Fruit fly (Drosophila melanogaster): Measurements from ENCODE around the gene mub.

The mub gene

dm6 chr3L:21841079-21841478 is 3.5 kb upstream of the mub start, which contains the start of gene P5CDh1 (continued):
- TF ChIP-seq CG3847 (GFP tag; IDR thresholded peaks at IDR 0.05) = peak; percentile 74
- TF ChIP-seq vvl (GFP tag; IDR thresholded peaks at IDR 0.05) = peak; percentile 52
- no peak for TF ChIP-seq CG14441 (GFP tag; IDR thresholded peaks at IDR 0.05)
- TF ChIP-seq CG9609 (GFP tag; optimal IDR thresholded peaks at IDR 0.05) = peak; percentile 45
- TF ChIP-seq ERR (GFP tag; optimal IDR thresholded peaks at IDR 0.05) = no peak
- TF ChIP-seq CG1233 (GFP tag; optimal IDR thresholded peaks at IDR 0.05) = peak; percentile 6
- no peak for TF ChIP-seq CG1832 (GFP tag; optimal IDR thresholded peaks at IDR 0.05)
- TF ChIP-seq MESR4 (GFP tag; optimal IDR thresholded peaks at IDR 0.05) = peak; percentile 35
- TF ChIP-seq CG12659 (GFP tag; optimal IDR thresholded peaks at IDR 0.05) = peak; percentile 63
- TF ChIP-seq ato (GFP tag; IDR thresholded peaks at IDR 0.05; ENCODE audit: partially characterized antibody) = peak; percentile 91
- peak; percentile 18 for TF ChIP-seq luna (GFP tag; optimal IDR thresholded peaks at IDR 0.05)
- TF ChIP-seq yki (optimal IDR thresholded peaks at IDR 0.05) = no peak
- no peak for TF ChIP-seq Tbp (GFP tag; optimal IDR thresholded peaks at IDR 0.05)
- TF ChIP-seq CG2120 (GFP tag; optimal IDR thresholded peaks at IDR 0.05) = peak; percentile 55
- peak; percentile 91 for TF ChIP-seq unc-4 (GFP tag; IDR thresholded peaks at IDR 0.05; ENCODE audit: partially characterized antibody)
- peak; percentile 52 for TF ChIP-seq CG12769 (tag; optimal IDR thresholded peaks at IDR 0.05)
- TF ChIP-seq Pdp1 (GFP tag; optimal IDR thresholded peaks at IDR 0.05) = peak in 1 of 2 experiments; percentile 97
- peak; percentile 24 for TF ChIP-seq CG2712 (tag; optimal IDR thresholded peaks at IDR 0.05)
- no peak for TF ChIP-seq zf30C (GFP tag; optimal IDR thresholded peaks at IDR 0.05)
- peak; percentile 15 for TF ChIP-seq CG12942 (GFP tag; optimal IDR thresholded peaks at IDR 0.05)
- TF ChIP-seq CG11456 (GFP tag; IDR thresholded peaks at IDR 0.05) = peak; percentile 67; the same call in 2 of the 3 replicates
- TF ChIP-seq CG9817 (tag; optimal IDR thresholded peaks at IDR 0.05) = peak; percentile 37
- TF ChIP-seq ranshi (GFP tag; IDR thresholded peaks at IDR 0.05) = peak; percentile 15; the same call in 1 of the 2 replicates
- TF ChIP-seq CG7372 (GFP tag; IDR thresholded peaks at IDR 0.05) = no peak
- TF ChIP-seq CG18011 (GFP tag; optimal IDR thresholded peaks at IDR 0.05) = no peak
- peak; percentile 22 for TF ChIP-seq sens (GFP tag)
- TF ChIP-seq az2 (GFP tag; optimal IDR thresholded peaks at IDR 0.05) = no peak
- peak; percentile 76 for TF ChIP-seq CG9932 (GFP tag; IDR thresholded peaks at IDR 0.05)
- peak; percentile 8 for TF ChIP-seq Mad (GFP tag; optimal IDR thresholded peaks at IDR 0.05)
- no peak for TF ChIP-seq croc (GFP tag; conservative IDR thresholded peaks at IDR 0.05)
- peak; percentile 87 for TF ChIP-seq HLH4C (GFP tag; IDR thresholded peaks at IDR 0.05; ENCODE audit: partially characterized antibody)
- TF ChIP-seq CG2889 (GFP tag; IDR thresholded peaks at IDR 0.05) = 0 out of 3 replicates have a peak, but pooled peaks have one; percentile 39
- TF ChIP-seq h (optimal IDR thresholded peaks at IDR 0.05) = no peak
- peak; percentile 78 for TF ChIP-seq CG15514 (GFP tag; optimal IDR thresholded peaks at IDR 0.05)
- peak; percentile 37 for TF ChIP-seq CHES-1-like (GFP tag; optimal IDR thresholded peaks at IDR 0.05)
- no peak for TF ChIP-seq exex (tag; optimal IDR thresholded peaks at IDR 0.05)
- TF ChIP-seq gro (GFP tag; optimal IDR thresholded peaks at IDR 0.05) = peak; percentile 54
- peak; percentile 42; the same call in 1 of the 2 replicates for TF ChIP-seq CG17328 (GFP tag; IDR thresholded peaks at IDR 0.05)
- TF ChIP-seq CrebB (tag; optimal IDR thresholded peaks at IDR 0.05) = peak; percentile 26
- TF ChIP-seq CG2116 (GFP tag; optimal IDR thresholded peaks at IDR 0.05) = peak; percentile 90
- peak; percentile 78 for TF ChIP-seq Rfx (GFP tag; IDR thresholded peaks at IDR 0.05)
- no peak for TF ChIP-seq Nf-YA (GFP tag; IDR thresholded peaks at IDR 0.05)
- TF ChIP-seq CG1529 (GFP tag; optimal IDR thresholded peaks at IDR 0.05) = no peak
- no peak for TF ChIP-seq CG31224 (GFP tag; IDR thresholded peaks at IDR 0.05)
- peak; percentile 55 for TF ChIP-seq gfzf (GFP tag; optimal IDR thresholded peaks at IDR 0.05)
- TF ChIP-seq CG2875 (GFP tag; optimal IDR thresholded peaks at IDR 0.05) = no peak
- TF ChIP-seq CG6272 (GFP tag; IDR thresholded peaks at IDR 0.05) = peak; percentile 25; the same call in 1 of the 2 replicates
- no peak for TF ChIP-seq aop (GFP tag; IDR thresholded peaks at IDR 0.05)
- TF ChIP-seq Dad (GFP tag; optimal IDR thresholded peaks at IDR 0.05) = peak; percentile 30
- peak; percentile 47; the same call in 1 of the 3 replicates for TF ChIP-seq Dbx (GFP tag; IDR thresholded peaks at IDR 0.05)
- TF ChIP-seq CG5953 (GFP tag; IDR thresholded peaks at IDR 0.05) = no peak
- TF ChIP-seq insv (GFP tag; optimal IDR thresholded peaks at IDR 0.05) = no peak

Measured in whole organism, embryonic.